Worm (Caenorhabditis elegans) whole organism, early embryonic: ENCODE measurements around the gene alh-3.

Source experiments
- ets-7 ChIP-seq: sonication (generic microtip); optimal IDR thresholded peaks from 2 replicates; lab custom pipeline; 2016; ENCODE audit warnings: missing genotype, missing genetic modification characterization, missing compliant biosample characterization
- hmg-4 ChIP-seq: fragments of 200-800 bp; sonication (Bioruptor generic); optimal IDR thresholded peaks from 2 replicates; lab custom pipeline; 2018; ENCODE audit warnings: mild to moderate bottlenecking, missing genetic modification characterization, missing compliant biosample characterization
- hnd-1 ChIP-seq: sonication (generic microtip); optimal IDR thresholded peaks from 2 replicates; lab custom pipeline; 2016; ENCODE audit warnings: missing genetic modification characterization, missing compliant biosample characterization
- pes-1 ChIP-seq: fragments of 200-800 bp; sonication (Bioruptor generic); IDR thresholded peaks from 2 replicates; pipeline ENCODE4 v1.3.6; 2022; ENCODE audit warnings: missing genetic modification reagents, missing genetic modification characterization, missing compliant biosample characterization

DNA sequence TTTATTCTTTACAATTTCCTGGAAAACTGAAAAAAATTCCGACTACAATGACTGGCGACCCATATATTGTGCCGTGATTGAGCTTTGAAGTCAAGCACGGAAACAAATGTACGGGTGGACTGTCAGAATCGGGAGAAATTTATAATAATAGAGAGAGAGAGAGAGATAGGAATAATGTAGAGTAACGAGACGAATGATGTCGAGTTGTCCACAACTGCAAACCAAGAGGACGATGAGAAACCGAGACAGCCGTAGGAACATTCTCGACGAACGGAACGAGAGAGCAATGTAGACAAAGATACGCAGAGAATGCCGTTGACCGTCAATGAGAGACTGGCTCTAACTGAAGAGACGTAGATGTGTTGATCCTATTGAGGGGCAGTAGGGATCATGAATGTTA, 5.2 kb downstream of the alh-3 start:
- no peak for TF ChIP-seq hnd-1 (tag; lab: Kevin White, UChicago)
- TF ChIP-seq pes-1 (GFP tag; lab: Robert Waterston, UW): 0 out of 2 replicates have a peak, but pooled peaks have one; percentile 42
- peak; percentile 13 for TF ChIP-seq ets-7
- peak; percentile 48 for TF ChIP-seq hmg-4
